Worm (Caenorhabditis elegans): ENCODE data around the gene sdz-9.
A peak's percentile ranks its signal among the peaks of the same experiment; 100 is the strongest.

Gene sdz-9

DNA sequence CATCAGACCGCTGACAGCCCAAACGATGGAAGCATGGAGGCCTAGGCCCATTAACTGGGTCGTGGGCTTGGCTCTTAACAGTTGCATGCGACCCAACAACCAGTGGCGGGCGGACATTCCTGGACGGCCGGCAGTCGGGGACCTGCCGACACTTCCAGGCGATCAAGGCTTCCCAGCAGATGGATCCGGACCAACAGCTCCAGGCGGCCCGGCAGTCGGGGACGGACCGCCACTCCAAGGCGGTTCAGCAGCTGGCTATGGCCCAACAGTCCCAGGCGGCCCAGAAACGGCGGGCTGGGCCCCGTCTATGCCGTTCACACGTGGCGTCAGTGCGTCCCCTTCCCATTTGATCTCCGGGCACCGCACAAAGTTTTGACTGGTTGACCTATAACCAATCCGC, 32.0 kb downstream of the sdz-9 start:
- TF ChIP-seq C08G9.2 (tag; optimal IDR thresholded peaks at IDR 0.05) (no peak), F13H6.1 (tag; optimal IDR thresholded peaks at IDR 0.05) (no peak), sox-2 (GFP tag; IDR thresholded peaks at IDR 0.05) (no peak), ceh-19 (GFP tag; optimal IDR thresholded peaks at IDR 0.05) (no peak), pax-1 (tag; optimal IDR thresholded peaks at IDR 0.05) (no peak), hlh-8 (tag; optimal IDR thresholded peaks at IDR 0.05) (no peak), elt-2 (tag; optimal IDR thresholded peaks at IDR 0.05) (no peak), eyg-1 (tag; optimal IDR thresholded peaks at IDR 0.05) (no peak), tbx-7 (tag; optimal IDR thresholded peaks at IDR 0.05) (no peak), ceh-14 (tag; optimal IDR thresholded peaks at IDR 0.05) (no peak), hlh-30 (tag; optimal IDR thresholded peaks at IDR 0.05; ENCODE audit: insufficient read depth) (no peak), ceh-24 (tag; optimal IDR thresholded peaks at IDR 0.05) (no peak), pha-2 (tag; optimal IDR thresholded peaks at IDR 0.05) (no peak)

DNA sequence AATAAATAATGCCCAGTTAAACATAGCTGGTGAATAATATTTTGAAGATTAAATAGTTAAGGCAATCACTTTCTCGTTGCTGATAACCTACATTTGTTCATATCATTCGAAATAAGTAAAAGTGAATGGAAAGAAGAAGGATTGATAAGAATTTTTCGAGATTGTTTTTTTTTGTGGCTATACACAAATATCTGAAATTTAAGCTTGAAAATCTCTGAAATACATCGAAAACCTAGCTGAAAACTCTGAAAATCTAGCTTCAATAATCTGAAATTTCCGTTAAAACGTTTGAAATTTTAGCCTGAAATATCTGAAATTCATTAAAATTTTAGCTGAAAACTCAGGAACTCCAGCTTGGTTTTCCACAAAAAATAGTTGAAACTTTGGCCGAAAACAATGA, 33.8 kb downstream of the sdz-9 start, which contains the start of gene T05A8.6:
Gene T05A8.6 (minus strand): TSS at position 101 of the 400 bp plus-strand sequence.
- TF ChIP-seq sox-2 (GFP tag; IDR thresholded peaks at IDR 0.05), result no peak
- no peak for TF ChIP-seq nfya-1 (tag; optimal IDR thresholded peaks at IDR 0.05)
- TF ChIP-seq ceh-22 (tag; optimal IDR thresholded peaks at IDR 0.05), result no peak
- no peak for TF ChIP-seq tbx-2 (tag; optimal IDR thresholded peaks at IDR 0.05)
- no peak for TF ChIP-seq K02D7.2 (tag; optimal IDR thresholded peaks at IDR 0.05)
- no peak for TF ChIP-seq lim-6 (tag; optimal IDR thresholded peaks at IDR 0.05)

DNA sequence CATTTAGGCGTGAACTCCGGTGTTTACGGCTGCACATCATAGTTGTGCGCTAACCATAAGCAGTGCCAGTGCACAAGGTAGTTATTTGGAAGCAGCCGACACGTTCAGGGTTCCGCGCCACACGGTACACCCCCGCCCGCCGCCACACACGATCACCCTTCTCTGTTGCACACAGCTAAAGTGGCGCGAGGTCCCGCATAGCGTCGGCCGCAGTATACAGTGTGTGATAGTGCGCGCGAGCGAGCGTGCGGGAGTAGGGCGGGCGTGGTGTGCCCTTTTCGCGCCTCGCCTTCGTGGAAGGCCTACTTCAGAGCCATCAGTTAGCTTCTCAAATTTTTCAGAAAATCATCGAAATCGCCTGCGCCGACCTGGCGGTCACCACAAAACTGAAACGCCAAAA, 36.5 kb downstream of the sdz-9 start:
- TF ChIP-seq pha-2 (tag; optimal IDR thresholded peaks at IDR 0.05) (no peak), dmd-4 (tag; optimal IDR thresholded peaks at IDR 0.05; ENCODE audit: borderline replicate concordance) (peak; percentile 9), K09A11.1 (tag; optimal IDR thresholded peaks at IDR 0.05; ENCODE audit: insufficient read depth) (no peak), fkh-6 (tag; optimal IDR thresholded peaks at IDR 0.05) (no peak), hlh-13 (GFP tag; optimal IDR thresholded peaks at IDR 0.05) (no peak), ref-2 (tag; optimal IDR thresholded peaks at IDR 0.05) (peak; percentile 4), C08G9.2 (tag; optimal IDR thresholded peaks at IDR 0.05) (no peak), pqm-1 (tag; optimal IDR thresholded peaks at IDR 0.05) (no peak), ceh-30 (tag; optimal IDR thresholded peaks at IDR 0.05) (no peak), T23F11.4 (GFP tag; optimal IDR thresholded peaks at IDR 0.05) (no peak), hlh-6 (tag; optimal IDR thresholded peaks at IDR 0.05) (peak; percentile 37), dve-1 (tag; optimal IDR thresholded peaks at IDR 0.05) (no peak), ztf-16 (tag; optimal IDR thresholded peaks at IDR 0.05) (no peak), nhr-232 (tag; optimal IDR thresholded peaks at IDR 0.05) (no peak)

ce11 chrII:2736156-2736728, 37.2 kb downstream of the sdz-9 start, which contains the start of gene T05A8.8:
Gene T05A8.8, plus strand, starts transcription at chrII:2736678.
- TF ChIP-seq ahr-1 (tag; optimal IDR thresholded peaks at IDR 0.05) (no peak), madf-2 (tag; optimal IDR thresholded peaks at IDR 0.05) (no peak), Y22D7AL.16 (tag; optimal IDR thresholded peaks at IDR 0.05) (no peak), ceh-34 (tag; optimal IDR thresholded peaks at IDR 0.05) (no peak), ceh-2 (tag; optimal IDR thresholded peaks at IDR 0.05) (no peak), ceh-18 (tag; optimal IDR thresholded peaks at IDR 0.05) (no peak), elt-2 (tag; optimal IDR thresholded peaks at IDR 0.05) (no peak), npax-4 (tag; optimal IDR thresholded peaks at IDR 0.05) (no peak), sox-4 (tag; optimal IDR thresholded peaks at IDR 0.05) (no peak)
